Fruit fly (Drosophila melanogaster) S2 (cell line): ENCODE data around the gene Ibf2.

Experiments
- CG8478 ChIP-seq: fragments of >200 bp; optimal IDR thresholded peaks from 2 replicates; lab custom pipeline; 2018
- CTCF ChIP-seq, 2 experiments: fragments of >200 bp; optimal IDR thresholded peaks; 2 replicates each; lab custom pipeline; 2018

Gene Ibf2

dm6 chr3R:9245576-9246200 lies 12.6 kb downstream of the Ibf2 start, which contains the start of gene Vps15:
TSS of gene Vps15 (minus strand) at chr3R:9245869.
- TF ChIP-seq CG8478 (lab: Kevin White, UChicago) = no peak
- TF ChIP-seq CTCF (optimal IDR thresholded peaks at IDR 0.05; lab: Kevin White, UChicago) = no peak

- TF ChIP-seq CTCF (optimal IDR thresholded peaks at IDR 0.05; lab: Kevin White, UChicago) = no peak
- no peak for TF ChIP-seq CG8478 (lab: Kevin White, UChicago)
Measured at dm6 chr3R:9240554-9240953, 17.7 kb downstream of the Ibf2 start, which contains the start of gene D1. TSS of gene D1 (minus strand) at chr3R:9240654.

dm6 chr3R:9239941-9240400 lies 18.3 kb downstream of the Ibf2 start:
- TF ChIP-seq CG8478 (lab: Kevin White, UChicago) (no peak), CTCF (optimal IDR thresholded peaks at IDR 0.05; lab: Kevin White, UChicago) (peak in 1 of 2 experiments; percentile 39)

- no peak for TF ChIP-seq CTCF (optimal IDR thresholded peaks at IDR 0.05; lab: Kevin White, UChicago)
- TF ChIP-seq CG8478 (lab: Kevin White, UChicago) = no peak
Measured at dm6 chr3R:9237268-9238091, 20.8 kb downstream of the Ibf2 start, which contains the start of gene pum. TSS of gene pum (minus strand) at chr3R:9237682.

- no peak for TF ChIP-seq CG8478 (lab: Kevin White, UChicago)
- no peak for TF ChIP-seq CTCF (optimal IDR thresholded peaks at IDR 0.05; lab: Kevin White, UChicago)
Measured at dm6 chr3R:9236883-9237267, 21.4 kb downstream of the Ibf2 start.

dm6 chr3R:9236070-9236492 lies 22.2 kb downstream of the Ibf2 start:
- TF ChIP-seq CTCF (optimal IDR thresholded peaks at IDR 0.05; lab: Kevin White, UChicago) = no peak
- no peak for TF ChIP-seq CG8478 (lab: Kevin White, UChicago)

dm6 chr3R:9234756-9235255 lies 23.5 kb downstream of the Ibf2 start:
- TF ChIP-seq CTCF (optimal IDR thresholded peaks at IDR 0.05; lab: Kevin White, UChicago) (no peak), CG8478 (lab: Kevin White, UChicago) (no peak)

- TF ChIP-seq CG8478 (lab: Kevin White, UChicago) (no peak), CTCF (optimal IDR thresholded peaks at IDR 0.05; lab: Kevin White, UChicago) (no peak)
Measured at dm6 chr3R:9233763-9234162, 24.5 kb downstream of the Ibf2 start.

- TF ChIP-seq CG8478 (lab: Kevin White, UChicago) (no peak), CTCF (optimal IDR thresholded peaks at IDR 0.05; lab: Kevin White, UChicago) (no peak)
Measured at dm6 chr3R:9232346-9232745, 26.0 kb downstream of the Ibf2 start.

dm6 chr3R:9229996-9230601 lies 28.2 kb downstream of the Ibf2 start:
- no peak for TF ChIP-seq CTCF (optimal IDR thresholded peaks at IDR 0.05; lab: Kevin White, UChicago)
- TF ChIP-seq CG8478 (lab: Kevin White, UChicago) = no peak

dm6 chr3R:9229075-9229835 lies 29.0 kb downstream of the Ibf2 start:
- no peak for TF ChIP-seq CG8478 (lab: Kevin White, UChicago)
- no peak for TF ChIP-seq CTCF (optimal IDR thresholded peaks at IDR 0.05; lab: Kevin White, UChicago)

- TF ChIP-seq CG8478 (lab: Kevin White, UChicago) = no peak
- TF ChIP-seq CTCF (optimal IDR thresholded peaks at IDR 0.05; lab: Kevin White, UChicago) = no peak
Measured at dm6 chr3R:9227944-9228343, 30.4 kb downstream of the Ibf2 start.

- TF ChIP-seq CG8478 (lab: Kevin White, UChicago) (no peak), CTCF (optimal IDR thresholded peaks at IDR 0.05; lab: Kevin White, UChicago) (no peak)
Measured at dm6 chr3R:9227330-9227729, 31.0 kb downstream of the Ibf2 start.
